Fruit fly (Drosophila melanogaster): ENCODE results near the gene Elys.

Elys gene

dm6 chrX:19665684-19666141, 13.6 kb downstream of the Elys start (continued):
- TF ChIP-seq pnt (GFP tag; optimal IDR thresholded peaks at IDR 0.05) (peak; percentile 30), Dip3 (GFP tag; optimal IDR thresholded peaks at IDR 0.05) (peak; percentile 21), CG18011 (GFP tag; optimal IDR thresholded peaks at IDR 0.05) (no peak), Hsf (GFP tag; optimal IDR thresholded peaks at IDR 0.05) (peak; percentile 22), CG9727 (GFP tag; optimal IDR thresholded peaks at IDR 0.05) (no peak), CG30020 (tag; optimal IDR thresholded peaks at IDR 0.05) (no peak), Aef1 (GFP tag; IDR thresholded peaks at IDR 0.05) (peak; percentile 73), CG14965 (GFP tag; optimal IDR thresholded peaks at IDR 0.05; ENCODE audit: borderline replicate concordance) (no peak), sc (optimal IDR thresholded peaks at IDR 0.05) (no peak), sc (GFP tag; optimal IDR thresholded peaks at IDR 0.05) (no peak), ap (GFP tag; IDR thresholded peaks at IDR 0.05) (no peak), CG2120 (GFP tag; optimal IDR thresholded peaks at IDR 0.05) (peak; percentile 61), zf30C (GFP tag; optimal IDR thresholded peaks at IDR 0.05) (no peak), Hr78 (GFP tag; optimal IDR thresholded peaks at IDR 0.05) (peak in 1 of 2 experiments; percentile 2), Hand (GFP tag; optimal IDR thresholded peaks at IDR 0.05) (no peak), CG9609 (GFP tag; optimal IDR thresholded peaks at IDR 0.05) (peak; percentile 35), tup (GFP tag; optimal IDR thresholded peaks at IDR 0.05) (no peak), dati (GFP tag; IDR thresholded peaks at IDR 0.05) (no peak), phol (tag; optimal IDR thresholded peaks at IDR 0.05) (peak; percentile 1), toy (GFP tag; IDR thresholded peaks at IDR 0.05) (0 out of 2 replicates have a peak, but pooled peaks have one; percentile 19), ash1 (GFP tag; optimal IDR thresholded peaks at IDR 0.05) (no peak), CG12391 (tag; optimal IDR thresholded peaks at IDR 0.05) (peak; percentile 13), Myb (GFP tag; optimal IDR thresholded peaks at IDR 0.05) (no peak), CG4328 (GFP tag; optimal IDR thresholded peaks at IDR 0.05) (no peak), Hr39 (optimal IDR thresholded peaks at IDR 0.05) (no peak), abd-A (tag; optimal IDR thresholded peaks at IDR 0.05) (no peak), Sry-β (GFP tag; optimal IDR thresholded peaks at IDR 0.05) (no peak), gce (GFP tag; IDR thresholded peaks at IDR 0.05) (no peak), CG4854 (GFP tag; optimal IDR thresholded peaks at IDR 0.05) (no peak), B-H2 (GFP tag; optimal IDR thresholded peaks at IDR 0.05) (no peak), CG11560 (tag; IDR thresholded peaks at IDR 0.05) (0 out of 3 replicates have a peak, but pooled peaks have one; percentile 43), CG14014 (GFP tag; IDR thresholded peaks at IDR 0.05) (peak; percentile 57), Fer2 (tag; optimal IDR thresholded peaks at IDR 0.05) (no peak), caup (GFP tag; optimal IDR thresholded peaks at IDR 0.05; ENCODE audit: severe bottlenecking) (no peak), fru (optimal IDR thresholded peaks at IDR 0.05) (no peak), az2 (GFP tag; optimal IDR thresholded peaks at IDR 0.05) (peak; percentile 7), br (optimal IDR thresholded peaks at IDR 0.05) (no peak), cas (GFP tag; IDR thresholded peaks at IDR 0.05) (no peak), vfl (GFP tag; optimal IDR thresholded peaks at IDR 0.05) (no peak), CG7987 (GFP tag; optimal IDR thresholded peaks at IDR 0.05) (no peak), disco-r (GFP tag; optimal IDR thresholded peaks at IDR 0.05) (no peak), CG15479 (GFP tag; optimal IDR thresholded peaks at IDR 0.05) (no peak), tll (GFP tag; optimal IDR thresholded peaks at IDR 0.05) (no peak), crol (GFP tag; IDR thresholded peaks at IDR 0.05) (no peak), CG10274 (GFP tag; optimal IDR thresholded peaks at IDR 0.05) (no peak), Sin3A (optimal IDR thresholded peaks at IDR 0.05) (no peak), sima (GFP tag; optimal IDR thresholded peaks at IDR 0.05) (no peak), CG4820 (GFP tag; optimal IDR thresholded peaks at IDR 0.05) (no peak), hbn (GFP tag; IDR thresholded peaks at IDR 0.05; ENCODE audit: partially characterized antibody) (no peak), wor (GFP tag; IDR thresholded peaks at IDR 0.05) (no peak), CG7745 (tag; optimal IDR thresholded peaks at IDR 0.05) (no peak), HLH4C (GFP tag; IDR thresholded peaks at IDR 0.05; ENCODE audit: partially characterized antibody) (peak; percentile 57; the same call in 2 of the 3 replicates)

All from whole organism, embryonic.